Worm (Caenorhabditis elegans) whole organism, young adult: ENCODE measurements around the gene F08D12.2.

Experiments
- B0019.2 ChIP-seq: fragments of 200-800 bp; sonication (Bioruptor generic); conservative IDR thresholded peaks from 2 replicates; pipeline ENCODE4 v1.3.6; 2022; ENCODE audit warnings: missing genetic modification reagents, missing genetic modification characterization, missing compliant biosample characterization
- attf-5 ChIP-seq: fragments of 200-800 bp; sonication (Bioruptor generic); optimal IDR thresholded peaks from 2 replicates; lab custom pipeline; 2018; ENCODE audit warnings: mild to moderate bottlenecking, missing genetic modification characterization, missing compliant biosample characterization
- ceh-91 ChIP-seq: fragments of 200-800 bp; sonication (Bioruptor generic); IDR thresholded peaks from 2 replicates; pipeline ENCODE4 v1.3.6; 2022; ENCODE audit warnings: missing genetic modification reagents, missing genetic modification characterization, missing compliant biosample characterization
- egl-44 ChIP-seq: fragments of 200-800 bp; sonication (Bioruptor generic); IDR thresholded peaks from 2 replicates; pipeline ENCODE4 v1.3.6; 2022; ENCODE audit warnings: missing genetic modification reagents, missing genetic modification characterization, missing compliant biosample characterization
- pha-4 ChIP-seq: fragments of 150-350 bp; sonication (generic microtip); optimal IDR thresholded peaks from 2 replicates; lab custom pipeline; 2014; ENCODE audit warnings: missing biosample characterization, missing genetic modification reagents, missing genetic modification characterization

DNA sequence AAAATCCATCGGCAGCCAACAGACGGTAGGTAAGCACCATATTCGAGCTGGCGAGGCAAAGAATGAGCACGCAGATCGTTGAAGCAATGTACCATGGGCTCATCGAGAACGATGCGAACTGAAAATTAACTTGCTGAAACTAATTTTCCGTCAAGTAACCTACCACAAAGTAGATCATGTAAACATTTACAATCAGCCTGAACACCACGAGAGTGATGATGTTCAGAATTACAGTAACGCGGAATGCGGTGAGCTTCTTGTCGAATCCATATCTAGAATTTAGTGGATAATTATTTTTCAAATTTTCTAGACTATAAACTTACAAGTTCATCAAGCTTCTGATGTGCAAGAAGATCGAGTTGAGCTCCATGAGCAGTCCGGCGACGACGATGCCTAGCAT, 48.0 kb downstream of the F08D12.2 start:
- TF ChIP-seq attf-5, result no peak
- no peak for TF ChIP-seq B0019.2
- TF ChIP-seq pha-4 (tag; lab: Kevin White, UChicago), result no peak
- no peak for TF ChIP-seq egl-44 (GFP tag; lab: Robert Waterston, UW)
- TF ChIP-seq ceh-91 (GFP tag; lab: Robert Waterston, UW), result no peak
